Fruit fly (Drosophila melanogaster): ENCODE measurements around the gene RabX2.
A peak's percentile ranks its signal among the peaks of the same experiment; 100 is the strongest.

RabX2 gene

dm6 chrX:10461938-10462337, 44.7 kb downstream of the RabX2 start (continued):
- TF ChIP-seq CG17385 (GFP tag; optimal IDR thresholded peaks at IDR 0.05) (peak; percentile 77), Fer3 (tag; optimal IDR thresholded peaks at IDR 0.05) (peak; percentile 25), CG10321 (GFP tag; IDR thresholded peaks at IDR 0.05) (no peak), CG5953 (GFP tag; IDR thresholded peaks at IDR 0.05) (0 out of 2 replicates have a peak, but pooled peaks have one; percentile 9), NfI (GFP tag; optimal IDR thresholded peaks at IDR 0.05) (peak; percentile 42), sr (GFP tag; IDR thresholded peaks at IDR 0.05) (0 out of 3 replicates have a peak, but pooled peaks have one; percentile 28), trem (tag; optimal IDR thresholded peaks at IDR 0.05) (peak; percentile 20), Ets97D (GFP tag; optimal IDR thresholded peaks at IDR 0.05) (peak; percentile 91), sna (GFP tag; IDR thresholded peaks at IDR 0.05; ENCODE audit: partially characterized antibody) (no peak), CG34376 (GFP tag; optimal IDR thresholded peaks at IDR 0.05) (peak; percentile 15), CG2875 (GFP tag; optimal IDR thresholded peaks at IDR 0.05) (no peak), BtbVII (GFP tag; optimal IDR thresholded peaks at IDR 0.05) (peak; percentile 17), CG2116 (GFP tag; optimal IDR thresholded peaks at IDR 0.05) (peak; percentile 39), bigmax (GFP tag; optimal IDR thresholded peaks at IDR 0.05) (no peak), ERR (GFP tag; optimal IDR thresholded peaks at IDR 0.05) (no peak), CG6854 (GFP tag; optimal IDR thresholded peaks at IDR 0.05) (peak; percentile 4), CG9437 (GFP tag; optimal IDR thresholded peaks at IDR 0.05) (peak; percentile 5), CG11456 (GFP tag; IDR thresholded peaks at IDR 0.05) (no peak), MTF-1 (GFP tag; optimal IDR thresholded peaks at IDR 0.05; ENCODE audit: borderline replicate concordance) (peak; percentile 53), cg (GFP tag; optimal IDR thresholded peaks at IDR 0.05) (no peak), sens (GFP tag) (peak; percentile 48), slbo (GFP tag; IDR thresholded peaks at IDR 0.05) (no peak), ken (GFP tag; IDR thresholded peaks at IDR 0.05) (no peak), CG12219 (GFP tag; optimal IDR thresholded peaks at IDR 0.05) (peak; percentile 8), Hmr (GFP tag; optimal IDR thresholded peaks at IDR 0.05) (peak; percentile 40), CG10366 (GFP tag; IDR thresholded peaks at IDR 0.05) (no peak), CG7271 (tag; optimal IDR thresholded peaks at IDR 0.05) (peak; percentile 82), CG12071 (GFP tag; optimal IDR thresholded peaks at IDR 0.05) (peak; percentile 48), sim (GFP tag; IDR thresholded peaks at IDR 0.05) (peak; percentile 47; the same call in 1 of the 2 replicates), CG17359 (tag; optimal IDR thresholded peaks at IDR 0.05) (peak; percentile 17), stwl (tag; optimal IDR thresholded peaks at IDR 0.05) (peak; percentile 44), onecut (GFP tag; IDR thresholded peaks at IDR 0.05) (peak; percentile 42; the same call in 1 of the 2 replicates), CG17328 (GFP tag; IDR thresholded peaks at IDR 0.05) (no peak), chif (GFP tag; optimal IDR thresholded peaks at IDR 0.05) (no peak), CG13296 (GFP tag; optimal IDR thresholded peaks at IDR 0.05) (peak; percentile 50), salm (tag; optimal IDR thresholded peaks at IDR 0.05) (no peak), CG1603 (tag; optimal IDR thresholded peaks at IDR 0.05) (peak; percentile 22), unpg (GFP tag; optimal IDR thresholded peaks at IDR 0.05) (peak; percentile 30), Med (GFP tag) (peak; percentile 75), HHEX (GFP tag; optimal IDR thresholded peaks at IDR 0.05) (peak; percentile 48), CG6272 (GFP tag; IDR thresholded peaks at IDR 0.05) (no peak), CG12659 (GFP tag; optimal IDR thresholded peaks at IDR 0.05) (peak; percentile 3), bcd (GFP tag; optimal IDR thresholded peaks at IDR 0.05) (peak; percentile 18), pho (GFP tag; optimal IDR thresholded peaks at IDR 0.05) (no peak), Dref (GFP tag; IDR thresholded peaks at IDR 0.05) (0 out of 2 replicates have a peak, but pooled peaks have one; percentile 13), nom (GFP tag; optimal IDR thresholded peaks at IDR 0.05) (peak; percentile 43), CG15073 (GFP tag; optimal IDR thresholded peaks at IDR 0.05) (no peak), CG9215 (GFP tag; IDR thresholded peaks at IDR 0.05) (no peak), gcm (GFP tag; optimal IDR thresholded peaks at IDR 0.05) (peak; percentile 45), Pdp1 (GFP tag; optimal IDR thresholded peaks at IDR 0.05) (no peak)
